Worm (Caenorhabditis elegans): ENCODE data around the gene T25B2.2.

ce11 chrX:6134423-6134822 lies 35.0 kb upstream of the T25B2.2 start:
- TF ChIP-seq unc-39 (tag; optimal IDR thresholded peaks at IDR 0.05) (no peak), egl-43 (GFP tag; IDR thresholded peaks at IDR 0.05) (no peak), fos-1 (tag; optimal IDR thresholded peaks at IDR 0.05) (no peak), nhr-25 (tag; optimal IDR thresholded peaks at IDR 0.05; ENCODE audit: borderline replicate concordance, insufficient read depth) (no peak), saeg-2 (GFP tag; IDR thresholded peaks at IDR 0.05) (no peak), nhr-237 (tag; optimal IDR thresholded peaks at IDR 0.05) (no peak), lin-15B (tag; optimal IDR thresholded peaks at IDR 0.05) (no peak), jun-1 (tag; optimal IDR thresholded peaks at IDR 0.05) (no peak), nhr-76 (tag; optimal IDR thresholded peaks at IDR 0.05) (no peak), mdl-1 (tag; optimal IDR thresholded peaks at IDR 0.05) (no peak), ceh-44 (GFP tag; IDR thresholded peaks at IDR 0.05) (no peak)
